Worm (Caenorhabditis elegans) whole organism, L1 larva: ENCODE results near the gene pdf-1.

Source experiments
- C34B4.2 ChIP-seq: sonication (generic microtip); optimal IDR thresholded peaks from 2 replicates; lab custom pipeline; 2017; ENCODE audit warnings: mild to moderate bottlenecking, missing genetic modification characterization, missing compliant biosample characterization
- Y116A8C.19 ChIP-seq: sonication (generic microtip); optimal IDR thresholded peaks from 2 replicates; lab custom pipeline; 2016; ENCODE audit warnings: missing compliant biosample characterization, missing genetic modification characterization, borderline replicate concordance
- alr-1 ChIP-seq: fragments of 200-800 bp; sonication (Bioruptor generic); optimal IDR thresholded peaks from 2 replicates; lab custom pipeline; 2018; ENCODE audit warnings: borderline replicate concordance, mild to moderate bottlenecking, missing genetic modification characterization, missing compliant biosample characterization
- blmp-1 ChIP-seq: fragments of 150-350 bp; optimal IDR thresholded peaks from 2 replicates; lab custom pipeline; 2014; ENCODE audit warnings: missing biosample characterization, missing genetic modification characterization
- dpl-1 ChIP-seq, 3 experiments: fragments of 150-350 bp in 2 of 3; sonication (generic microtip) in 1 of 3; optimal IDR thresholded peaks; 2 replicates each; lab custom pipeline; 2014 to 2017; ENCODE audit warnings: missing biosample characterization in 3 of 3, missing genetic modification characterization in 3 of 3, missing genetic modification reagents in 3 of 3
- efl-1 ChIP-seq, 4 experiments: fragments of 150-350 bp; optimal IDR thresholded peaks in 3 of 4; peaks in 1 of 4; 1 replicate in 1 of 4; 2 replicates in 3 of 4; lab custom pipeline; 2014; ENCODE audit warnings: missing biosample characterization in 2 of 4, missing genetic modification characterization in 2 of 4, missing genetic modification reagents in 2 of 4
- egl-27 ChIP-seq, 2 experiments: fragments of 150-350 bp in 1 of 2; sonication (generic microtip); optimal IDR thresholded peaks; 3 replicates each; lab custom pipeline; 2017 to 2018; ENCODE audit warnings: missing biosample characterization in 2 of 2, missing genetic modification characterization in 2 of 2, missing genetic modification reagents in 2 of 2
- elt-2 ChIP-seq: sonication (generic microtip); optimal IDR thresholded peaks from 2 replicates; lab custom pipeline; 2016; ENCODE audit warnings: missing genetic modification characterization, mild to moderate bottlenecking, inconsistent platforms, missing compliant biosample characterization, missing genetic modification reagents
- fkh-10 ChIP-seq: sonication (generic microtip); optimal IDR thresholded peaks from 2 replicates; lab custom pipeline; 2017; ENCODE audit warnings: missing biosample characterization, missing genetic modification reagents, missing genetic modification characterization
- grh-1 ChIP-seq: fragments of 200-800 bp; sonication (Bioruptor generic); IDR thresholded peaks from 2 replicates; pipeline ENCODE4 v1.3.6; 2022; ENCODE audit warnings: missing genetic modification reagents, missing genetic modification characterization, missing compliant biosample characterization
- hlh-17 ChIP-seq: fragments of 200-800 bp; sonication (Bioruptor generic); optimal IDR thresholded peaks from 2 replicates; lab custom pipeline; 2018; ENCODE audit warnings: missing genetic modification characterization, mild to moderate bottlenecking, missing compliant biosample characterization, moderate library complexity, borderline replicate concordance
- hlh-4 ChIP-seq: sonication (generic microtip); optimal IDR thresholded peaks from 2 replicates; lab custom pipeline; 2016; ENCODE audit warnings: mild to moderate bottlenecking, missing genetic modification characterization, missing compliant biosample characterization
- hpl-2 ChIP-seq: fragments of 150-350 bp; optimal IDR thresholded peaks from 2 replicates; lab custom pipeline; 2014; ENCODE audit warnings: missing biosample characterization, missing genetic modification reagents, missing genetic modification characterization
- isw-1 ChIP-seq: fragments of 200-800 bp; sonication (Bioruptor generic); IDR thresholded peaks from 2 replicates; pipeline ENCODE4 v1.3.6; 2022; ENCODE audit warnings: missing genetic modification characterization, missing compliant biosample characterization
- jun-1 ChIP-seq: fragments of 150-350 bp; optimal IDR thresholded peaks from 2 replicates; lab custom pipeline; 2014; ENCODE audit warnings: missing biosample characterization, missing genetic modification reagents, missing genetic modification characterization
- lin-13 ChIP-seq: fragments of 150-350 bp; optimal IDR thresholded peaks from 2 replicates; lab custom pipeline; 2014; ENCODE audit warnings: missing biosample characterization, missing genetic modification reagents, missing genetic modification characterization
- lin-39 ChIP-seq: fragments of 150-350 bp; optimal IDR thresholded peaks from 2 replicates; lab custom pipeline; 2014; ENCODE audit warnings: missing biosample characterization, missing genetic modification reagents, missing genetic modification characterization
- lsy-2 ChIP-seq, 2 experiments: fragments of 150-350 bp; optimal IDR thresholded peaks; 2 replicates each; lab custom pipeline; 2014; ENCODE audit warnings: missing biosample characterization in 2 of 2, missing genetic modification characterization in 2 of 2
- mdl-1 ChIP-seq, 2 experiments: fragments of 150-350 bp; optimal IDR thresholded peaks; 2 replicates each; lab custom pipeline; 2014 to 2017; ENCODE audit warnings: missing biosample characterization in 2 of 2, missing genetic modification characterization in 2 of 2, inconsistent platforms in 1 of 2
- mep-1 ChIP-seq: fragments of 150-350 bp; optimal IDR thresholded peaks from 2 replicates; lab custom pipeline; 2014; ENCODE audit warnings: missing biosample characterization, missing genetic modification characterization
- nhr-28 ChIP-seq: fragments of 150-350 bp; optimal IDR thresholded peaks from 2 replicates; lab custom pipeline; 2014; ENCODE audit warnings: missing biosample characterization, missing genetic modification characterization
- nhr-47 ChIP-seq: sonication (generic microtip); optimal IDR thresholded peaks from 2 replicates; lab custom pipeline; 2016; ENCODE audit warnings: mild to moderate bottlenecking, missing genetic modification characterization, moderate library complexity, missing compliant biosample characterization
- nhr-71 ChIP-seq: sonication (generic microtip); optimal IDR thresholded peaks from 2 replicates; lab custom pipeline; 2016; ENCODE audit warnings: mild to moderate bottlenecking, missing genetic modification characterization, moderate library complexity, missing compliant biosample characterization
- nhr-76 ChIP-seq: sonication (generic microtip); optimal IDR thresholded peaks from 2 replicates; lab custom pipeline; 2017; ENCODE audit warnings: missing biosample characterization, missing genetic modification characterization
- nhr-77 ChIP-seq: fragments of 150-350 bp; optimal IDR thresholded peaks from 2 replicates; lab custom pipeline; 2014; ENCODE audit warnings: missing biosample characterization, missing genetic modification characterization
- nhr-85 ChIP-seq: sonication (generic microtip); peaks from one replicate; lab custom pipeline; 2016; ENCODE audit warnings: missing genetic modification characterization, inconsistent platforms, missing compliant biosample characterization
- pag-3 ChIP-seq: sonication (generic microtip); optimal IDR thresholded peaks from 2 replicates; lab custom pipeline; 2017; ENCODE audit warnings: missing genetic modification characterization, mild to moderate bottlenecking, missing compliant biosample characterization, antibody characterized with exemption, borderline replicate concordance; ENCODE audit not compliant: insufficient read depth
- skn-1 ChIP-seq: fragments of 150-350 bp; optimal IDR thresholded peaks from 2 replicates; lab custom pipeline; 2014; ENCODE audit warnings: missing biosample characterization, missing genetic modification characterization
- snpc-4 ChIP-seq: fragments of 150-350 bp; optimal IDR thresholded peaks from 2 replicates; lab custom pipeline; 2014; ENCODE audit warnings: missing biosample characterization, missing genetic modification characterization
- sptf-1 ChIP-seq: fragments of 150-350 bp; optimal IDR thresholded peaks from 2 replicates; lab custom pipeline; 2014; ENCODE audit warnings: missing biosample characterization, missing genetic modification characterization
- swsn-7 ChIP-seq: sonication (generic microtip); optimal IDR thresholded peaks from 2 replicates; lab custom pipeline; 2016; ENCODE audit warnings: missing genetic modification characterization, missing compliant biosample characterization
- tbx-2 ChIP-seq: sonication (generic microtip); optimal IDR thresholded peaks from 2 replicates; lab custom pipeline; 2016; ENCODE audit warnings: missing genetic modification characterization, missing compliant biosample characterization
- tlp-1 ChIP-seq: fragments of 150-350 bp; optimal IDR thresholded peaks from 2 replicates; lab custom pipeline; 2014; ENCODE audit warnings: missing biosample characterization, missing genetic modification characterization
- unc-130 ChIP-seq: fragments of 150-350 bp; optimal IDR thresholded peaks from 2 replicates; lab custom pipeline; 2017; ENCODE audit warnings: missing biosample characterization, missing genetic modification characterization, inconsistent platforms
- unc-86 ChIP-seq: sonication (generic microtip); optimal IDR thresholded peaks from 2 replicates; lab custom pipeline; 2016; ENCODE audit warnings: missing genetic modification characterization, missing compliant biosample characterization
- zag-1 ChIP-seq: fragments of 150-350 bp; optimal IDR thresholded peaks from 2 replicates; lab custom pipeline; 2014; ENCODE audit warnings: missing biosample characterization, missing genetic modification characterization
- zip-4 ChIP-seq: fragments of 200-800 bp; sonication (Bioruptor generic); optimal IDR thresholded peaks from 2 replicates; lab custom pipeline; 2018; ENCODE audit warnings: mild to moderate bottlenecking, missing genetic modification characterization, moderate library complexity, missing compliant biosample characterization
- ztf-11 ChIP-seq, 2 experiments: sonication (generic microtip); optimal IDR thresholded peaks; 2 replicates each; lab custom pipeline; 2016 to 2017; ENCODE audit warnings: missing genetic modification characterization in 2 of 2, missing biosample characterization in 1 of 2, missing compliant biosample characterization in 1 of 2

Gene pdf-1

ce11 chrIII:6887574-6887973 is 24.7 kb downstream of the pdf-1 start (continued):
- peak; percentile 47 for TF ChIP-seq skn-1 (tag; lab: Kevin White, UChicago)
- TF ChIP-seq tbx-2 (tag; lab: Kevin White, UChicago): peak; percentile 40
- TF ChIP-seq mdl-1 (tag; optimal IDR thresholded peaks at IDR 0.05; lab: Kevin White, UChicago): peak in 1 of 2 experiments; percentile 65
- TF ChIP-seq nhr-47 (tag; lab: Kevin White, UChicago): peak; percentile 75
- TF ChIP-seq swsn-7 (tag; lab: Kevin White, UChicago): peak; percentile 70
- peak; percentile 48 for TF ChIP-seq nhr-85
- TF ChIP-seq ztf-11 (tag; optimal IDR thresholded peaks at IDR 0.05; lab: Kevin White, UChicago): no peak
- TF ChIP-seq alr-1 (tag; lab: Kevin White, UChicago): no peak
- no peak for TF ChIP-seq Y116A8C.19 (tag; lab: Kevin White, UChicago)
- peak; percentile 20; the same call in 1 of the 2 replicates for TF ChIP-seq grh-1 (GFP tag; lab: Robert Waterston, UW)
- no peak for TF ChIP-seq tlp-1 (tag; lab: Kevin White, UChicago)
- TF ChIP-seq hpl-2 (GFP tag; lab: Kevin White, UChicago): no peak
- peak; percentile 39 to 71 (median 61) for TF ChIP-seq dpl-1 (GFP tag; optimal IDR thresholded peaks at IDR 0.05; lab: Kevin White, UChicago)
- TF ChIP-seq hlh-17 (GFP tag; lab: Kevin White, UChicago): no peak
- TF ChIP-seq zag-1 (tag; lab: Kevin White, UChicago): no peak
- peak; percentile 29 for TF ChIP-seq unc-86 (tag; lab: Kevin White, UChicago)
- TF ChIP-seq hlh-4 (tag; lab: Kevin White, UChicago): no peak
- TF ChIP-seq blmp-1: no peak
- TF ChIP-seq nhr-77 (tag; lab: Kevin White, UChicago): peak; percentile 36
- TF ChIP-seq egl-27 (tag; optimal IDR thresholded peaks at IDR 0.05; lab: Kevin White, UChicago): peak in 1 of 2 experiments; percentile 5
- TF ChIP-seq zip-4 (GFP tag; lab: Kevin White, UChicago): no peak
- TF ChIP-seq unc-130 (tag; lab: Kevin White, UChicago): peak; percentile 73
- peak; percentile 12; the same call in 1 of the 2 replicates for TF ChIP-seq isw-1
- peak; percentile 37 for TF ChIP-seq fkh-10 (GFP tag; lab: Kevin White, UChicago)
- TF ChIP-seq nhr-71: peak; percentile 72
- peak; percentile 59 to 75 for TF ChIP-seq lsy-2 (tag; optimal IDR thresholded peaks at IDR 0.05; lab: Kevin White, UChicago)
- TF ChIP-seq pag-3 (tag; lab: Kevin White, UChicago): no peak
- TF ChIP-seq nhr-76 (tag; lab: Kevin White, UChicago): no peak
- peak; percentile 74 for TF ChIP-seq mep-1
- no peak for TF ChIP-seq snpc-4 (tag; lab: Kevin White, UChicago)

ce11 chrIII:6885889-6886288 is 26.4 kb downstream of the pdf-1 start:
- TF ChIP-seq lin-13 (GFP tag; lab: Kevin White, UChicago) (no peak), lin-39 (tag; lab: Kevin White, UChicago) (no peak), zip-4 (GFP tag; lab: Kevin White, UChicago) (no peak), sptf-1 (no peak), zag-1 (tag; lab: Kevin White, UChicago) (no peak), elt-2 (tag; lab: Kevin White, UChicago) (no peak), C34B4.2 (tag; lab: Kevin White, UChicago) (no peak), nhr-28 (tag; lab: Kevin White, UChicago) (no peak)

ce11 chrIII:6884203-6884602 is 28.1 kb downstream of the pdf-1 start, which contains the start of gene med-2:
Gene med-2, plus strand, starts transcription at chrIII:6884503.
- TF ChIP-seq jun-1 (tag; lab: Kevin White, UChicago): no peak
- TF ChIP-seq unc-130 (tag; lab: Kevin White, UChicago): no peak
- TF ChIP-seq efl-1 (optimal IDR thresholded peaks at IDR 0.05; lab: Kevin White, UChicago): no peak
- no peak for TF ChIP-seq efl-1 (GFP tag; optimal IDR thresholded peaks at IDR 0.05 in 1 of 2; lab: Kevin White, UChicago)
- TF ChIP-seq nhr-85: no peak
